Worm (Caenorhabditis elegans): ENCODE measurements around the gene F46C5.10.

ce11 chrII:8839025-8839424 lies 20.2 kb upstream of the F46C5.10 start, which contains the start of gene F46C5.7:
- TF ChIP-seq nhr-85 (tag) (no peak), nhr-20 (tag; optimal IDR thresholded peaks at IDR 0.05) (no peak), elt-3 (tag; optimal IDR thresholded peaks at IDR 0.05) (no peak), ceh-82 (tag; optimal IDR thresholded peaks at IDR 0.05) (no peak), lin-35 (GFP tag; optimal IDR thresholded peaks at IDR 0.05) (no peak)

All from whole organism, L1 larva.